Worm (Caenorhabditis elegans): ENCODE measurements around the gene polk-1.

Gene polk-1

ce11 chrIII:8650235-8650817, 21.9 kb upstream of the polk-1 start, which contains the start of gene flp-23:
Gene flp-23 (plus strand): TSS chrIII:8650767.
- no peak for TF ChIP-seq unc-62 (GFP tag; optimal IDR thresholded peaks at IDR 0.05)

- no peak for TF ChIP-seq unc-62 (GFP tag; optimal IDR thresholded peaks at IDR 0.05)
Measured at ce11 chrIII:8648589-8648988, 20.2 kb upstream of the polk-1 start, which contains the start of gene F22B7.3. Gene F22B7.3 (plus strand): TSS chrIII:8648889.

ce11 chrIII:8646021-8646420, 17.6 kb upstream of the polk-1 start:
- no peak for TF ChIP-seq unc-62 (GFP tag; optimal IDR thresholded peaks at IDR 0.05)

- TF ChIP-seq unc-62 (GFP tag; optimal IDR thresholded peaks at IDR 0.05): no peak
Measured at ce11 chrIII:8643639-8644038, 15.2 kb upstream of the polk-1 start, which contains the start of gene twk-7. Gene twk-7 (minus strand): TSS chrIII:8643739.

- TF ChIP-seq unc-62 (GFP tag; optimal IDR thresholded peaks at IDR 0.05): no peak
Measured at ce11 chrIII:8639188-8639795, 10.9 kb upstream of the polk-1 start, which contains the start of gene fip-1. Gene fip-1 (plus strand): TSS chrIII:8639745.

- no peak for TF ChIP-seq unc-62 (GFP tag; optimal IDR thresholded peaks at IDR 0.05)
Measured at ce11 chrIII:8636803-8637202, 8.4 kb upstream of the polk-1 start.

ce11 chrIII:8630833-8631232, 2.4 kb upstream of the polk-1 start, which contains the start of gene dnj-10:
Gene dnj-10 (plus strand): TSS chrIII:8631165.
- TF ChIP-seq unc-62 (GFP tag; optimal IDR thresholded peaks at IDR 0.05): no peak

ce11 chrIII:8625125-8625524, 3.3 kb downstream of the polk-1 start:
- no peak for TF ChIP-seq unc-62 (GFP tag; optimal IDR thresholded peaks at IDR 0.05)

ce11 chrIII:8622435-8622834, 6.0 kb downstream of the polk-1 start, which contains the start of gene ceh-16:
Gene ceh-16 (plus strand): TSS chrIII:8622735.
- TF ChIP-seq unc-62 (GFP tag; optimal IDR thresholded peaks at IDR 0.05): no peak

ce11 chrIII:8621982-8622381, 6.4 kb downstream of the polk-1 start:
- no peak for TF ChIP-seq unc-62 (GFP tag; optimal IDR thresholded peaks at IDR 0.05)

ce11 chrIII:8621002-8621401, 7.4 kb downstream of the polk-1 start:
- no peak for TF ChIP-seq unc-62 (GFP tag; optimal IDR thresholded peaks at IDR 0.05)

- TF ChIP-seq unc-62 (GFP tag; optimal IDR thresholded peaks at IDR 0.05): no peak
Measured at ce11 chrIII:8620259-8620658, 8.1 kb downstream of the polk-1 start.

ce11 chrIII:8618412-8618960, 9.9 kb downstream of the polk-1 start, which contains the start of gene C13G5.2:
Gene C13G5.2 (minus strand): TSS chrIII:8618462.
- no peak for TF ChIP-seq unc-62 (GFP tag; optimal IDR thresholded peaks at IDR 0.05)

ce11 chrIII:8616587-8616986, 11.8 kb downstream of the polk-1 start, which contains the start of gene C06E1.11:
Gene C06E1.11 (minus strand): TSS chrIII:8616687.
- TF ChIP-seq unc-62 (GFP tag; optimal IDR thresholded peaks at IDR 0.05): no peak

- no peak for TF ChIP-seq unc-62 (GFP tag; optimal IDR thresholded peaks at IDR 0.05)
Measured at ce11 chrIII:8614490-8614889, 13.9 kb downstream of the polk-1 start, which contains the start of gene rha-2. Gene rha-2 (minus strand): TSS chrIII:8614569.

- no peak for TF ChIP-seq unc-62 (GFP tag; optimal IDR thresholded peaks at IDR 0.05)
Measured at ce11 chrIII:8613573-8613972, 14.8 kb downstream of the polk-1 start.

ce11 chrIII:8611282-8611681, 17.1 kb downstream of the polk-1 start:
- TF ChIP-seq unc-62 (GFP tag; optimal IDR thresholded peaks at IDR 0.05): no peak

Data from whole organism, dauer.